Fruit fly (Drosophila melanogaster) whole organism, embryonic: ENCODE measurements around the gene Sas-6.
A peak's percentile ranks its signal among the peaks of the same experiment; 100 is the strongest.

Experiments
- Bgb ChIP-seq: fragments of 200-800 bp; sonication (Bioruptor generic); IDR thresholded peaks from 2 replicates; pipeline ENCODE4 v1.3.6; 2022; ENCODE audit warnings: missing biosample characterization, missing genetic modification characterization; ENCODE audit not compliant: partially characterized antibody
- CG10274 ChIP-seq: fragments of 200-800 bp; sonication (Bioruptor generic); optimal IDR thresholded peaks from 3 replicates; lab custom pipeline; 2017; ENCODE audit warnings: missing biosample characterization, mild to moderate bottlenecking, missing genetic modification characterization
- CG13123 ChIP-seq: fragments of 200-800 bp; sonication (Bioruptor generic); optimal IDR thresholded peaks from 2 replicates; lab custom pipeline; 2016; ENCODE audit warnings: missing biosample characterization, missing genetic modification characterization
- CG14441 ChIP-seq: fragments of 200-800 bp; sonication (Bioruptor generic); IDR thresholded peaks from 2 replicates; pipeline ENCODE4 v1.3.6; 2022; ENCODE audit warnings: missing biosample characterization, missing genetic modification characterization
- CG15073 ChIP-seq: fragments of 200-800 bp; sonication (Bioruptor generic); optimal IDR thresholded peaks from 2 replicates; lab custom pipeline; 2016; ENCODE audit warnings: missing biosample characterization, missing genetic modification characterization
- CG15269 ChIP-seq: fragments of 200-800 bp; sonication (Bioruptor generic); optimal IDR thresholded peaks from 2 replicates; lab custom pipeline; 2018; ENCODE audit warnings: missing biosample characterization, mild to moderate bottlenecking, missing genetic modification characterization, moderate library complexity
- CG1647 ChIP-seq: fragments of 200-800 bp; sonication (Bioruptor generic); optimal IDR thresholded peaks from 3 replicates; lab custom pipeline; 2016; ENCODE audit warnings: missing biosample characterization, missing genetic modification characterization
- CG1792 ChIP-seq: fragments of 200-800 bp; sonication (Bioruptor generic); optimal IDR thresholded peaks from 2 replicates; lab custom pipeline; 2016; ENCODE audit warnings: missing biosample characterization, missing genetic modification characterization
- CG18262 ChIP-seq: fragments of 200-800 bp; optimal IDR thresholded peaks from 3 replicates; lab custom pipeline; 2019; ENCODE audit warnings: missing biosample characterization, mild to moderate bottlenecking, missing genetic modification characterization, moderate library complexity
- CG30431 ChIP-seq: fragments of 200-800 bp; sonication (Bioruptor generic); optimal IDR thresholded peaks from 2 replicates; lab custom pipeline; 2017; ENCODE audit warnings: missing biosample characterization, missing genetic modification characterization
- CG3995 ChIP-seq: fragments of 200-800 bp; sonication (Bioruptor generic); optimal IDR thresholded peaks from 3 replicates; lab custom pipeline; 2016; ENCODE audit warnings: missing biosample characterization, missing genetic modification characterization
- CG8290 ChIP-seq, 3 experiments: fragments of 200-800 bp; sonication (Bioruptor generic); optimal IDR thresholded peaks; 2 replicates each; lab custom pipeline; 2016 to 2019; ENCODE audit warnings: missing biosample characterization in 3 of 3, missing genetic modification characterization in 3 of 3, mild to moderate bottlenecking in 2 of 3, moderate library complexity in 1 of 3
- CG8944 ChIP-seq: fragments of 200-800 bp; sonication (Bioruptor generic); optimal IDR thresholded peaks from 3 replicates; lab custom pipeline; 2016; ENCODE audit warnings: missing biosample characterization, missing genetic modification characterization
- CTCF ChIP-seq: fragments of 200-800 bp; sonication (Bioruptor generic); optimal IDR thresholded peaks from 2 replicates; lab custom pipeline; 2017; ENCODE audit warnings: missing biosample characterization, mild to moderate bottlenecking, missing genetic modification characterization, moderate library complexity
- D19B ChIP-seq: fragments of 200-800 bp; sonication (Bioruptor generic); optimal IDR thresholded peaks from 2 replicates; lab custom pipeline; 2017; ENCODE audit warnings: missing biosample characterization, mild to moderate bottlenecking, missing genetic modification characterization
- Deaf1 ChIP-seq: fragments of 200-800 bp; optimal IDR thresholded peaks from 3 replicates; lab custom pipeline; 2019; ENCODE audit warnings: missing biosample characterization, mild to moderate bottlenecking, missing genetic modification characterization, moderate library complexity
- HHEX ChIP-seq: fragments of 200-800 bp; sonication (Bioruptor generic); optimal IDR thresholded peaks from 3 replicates; lab custom pipeline; 2017; ENCODE audit warnings: missing biosample characterization, mild to moderate bottlenecking, missing genetic modification characterization, missing genetic modification reagents
- Kr ChIP-seq: fragments of 200-800 bp; sonication (Bioruptor generic); optimal IDR thresholded peaks from 2 replicates; lab custom pipeline; 2017; ENCODE audit warnings: missing biosample characterization, mild to moderate bottlenecking, missing genetic modification characterization
- Med ChIP-seq: fragments of 200-800 bp; sonication (Bioruptor generic); peaks from one replicate; lab custom pipeline; 2016; ENCODE audit warnings: missing biosample characterization, missing genetic modification characterization, mild to moderate bottlenecking, inconsistent platforms, moderate library complexity
- Mrtf ChIP-seq: fragments of 200-800 bp; sonication (Bioruptor generic); IDR thresholded peaks from 3 replicates; pipeline ENCODE4 v1.3.6; 2022; ENCODE audit warnings: missing biosample characterization, missing genetic modification characterization
- NK7.1 ChIP-seq: fragments of 200-800 bp; sonication (Bioruptor generic); optimal IDR thresholded peaks from 3 replicates; lab custom pipeline; 2016; ENCODE audit warnings: missing biosample characterization, missing genetic modification characterization
- Oaz ChIP-seq: fragments of 200-800 bp; sonication (Bioruptor generic); IDR thresholded peaks from 2 replicates; pipeline ENCODE4 v1.3.6; 2022; ENCODE audit warnings: missing biosample characterization, missing genetic modification characterization
- Pdp1 ChIP-seq, 2 experiments: fragments of 200-800 bp; sonication (Bioruptor generic); optimal IDR thresholded peaks; 3 replicates each; lab custom pipeline; 2016; ENCODE audit warnings: missing biosample characterization in 2 of 2, missing genetic modification characterization in 2 of 2, mild to moderate bottlenecking in 1 of 2, moderate library complexity in 1 of 2
- bigmax ChIP-seq: fragments of 200-800 bp; sonication (Bioruptor generic); optimal IDR thresholded peaks from 2 replicates; lab custom pipeline; 2018; ENCODE audit warnings: missing biosample characterization, mild to moderate bottlenecking, missing genetic modification characterization
- danr ChIP-seq: fragments of 200-800 bp; sonication (Bioruptor generic); IDR thresholded peaks from 2 replicates; pipeline ENCODE4 v1.3.6; 2022; ENCODE audit warnings: missing biosample characterization, missing genetic modification characterization
- fd64A ChIP-seq: fragments of 200-800 bp; sonication (Bioruptor generic); optimal IDR thresholded peaks from 3 replicates; lab custom pipeline; 2018; ENCODE audit warnings: missing biosample characterization, mild to moderate bottlenecking, missing genetic modification characterization
- mam ChIP-seq: fragments of 200-800 bp; sonication (Bioruptor generic); optimal IDR thresholded peaks from 3 replicates; lab custom pipeline; 2016; ENCODE audit warnings: missing biosample characterization, missing genetic modification characterization
- oc ChIP-seq: fragments of 200-800 bp; sonication (Bioruptor generic); optimal IDR thresholded peaks from 2 replicates; lab custom pipeline; 2018; ENCODE audit warnings: missing biosample characterization, mild to moderate bottlenecking, missing genetic modification characterization, moderate library complexity
- pb ChIP-seq: fragments of 200-800 bp; sonication (Bioruptor generic); optimal IDR thresholded peaks from 3 replicates; lab custom pipeline; 2016; ENCODE audit warnings: missing biosample characterization, missing genetic modification characterization
- vvl ChIP-seq: fragments of 200-800 bp; sonication (Bioruptor generic); IDR thresholded peaks from 2 replicates; pipeline ENCODE4 v1.3.6; 2022; ENCODE audit warnings: missing biosample characterization, missing genetic modification characterization
- wek ChIP-seq: fragments of 200-800 bp; sonication (Bioruptor generic); optimal IDR thresholded peaks from 3 replicates; lab custom pipeline; 2018; ENCODE audit warnings: missing biosample characterization, mild to moderate bottlenecking, missing genetic modification characterization, moderate library complexity

Gene Sas-6

dm6 chr3R:30046029-30047001 is 51.2 kb downstream of the Sas-6 start, which contains the start of the genes RpL32 and CG7943 (continued):
- TF ChIP-seq danr (GFP tag; lab: Robert Waterston, UW) (peak; percentile 91), mam (GFP tag; lab: Kevin White, UChicago) (peak; percentile 99), wek (peak; percentile 82), CG18262 (tag; lab: Kevin White, UChicago) (peak; percentile 90), HHEX (GFP tag; lab: Kevin White, UChicago) (peak; percentile 95), Med (GFP tag; lab: Kevin White, UChicago) (peak; percentile 100), CG8944 (GFP tag; lab: Kevin White, UChicago) (peak; percentile 97), Oaz (peak; percentile 94), CG15269 (peak; percentile 82), CG14441 (GFP tag; lab: Robert Waterston, UW) (peak; percentile 92), Pdp1 (GFP tag; optimal IDR thresholded peaks at IDR 0.05; lab: Kevin White, UChicago) (peak; percentile 98 to 99), CG13123 (GFP tag; lab: Kevin White, UChicago) (peak; percentile 83), Deaf1 (tag; lab: Kevin White, UChicago) (peak; percentile 71), CG1647 (peak; percentile 92), CG10274 (GFP tag; lab: Kevin White, UChicago) (peak; percentile 87), CG30431 (peak; percentile 71), pb (GFP tag; lab: Kevin White, UChicago) (peak; percentile 96), oc (tag; lab: Kevin White, UChicago) (peak; percentile 81), bigmax (peak; percentile 81), Bgb (GFP tag; lab: Robert Waterston, UW) (peak; percentile 100), fd64A (GFP tag; lab: Kevin White, UChicago) (peak; percentile 91), vvl (peak; percentile 97), D19B (GFP tag; lab: Kevin White, UChicago) (peak; percentile 85), CG15073 (GFP tag; lab: Kevin White, UChicago) (peak; percentile 53), CG8290 (GFP tag; optimal IDR thresholded peaks at IDR 0.05; lab: Kevin White, UChicago) (peak; percentile 91), CG8290 (tag; optimal IDR thresholded peaks at IDR 0.05; lab: Kevin White, UChicago) (peak in 1 of 2 experiments; percentile 95), Kr (GFP tag; lab: Kevin White, UChicago) (peak; percentile 20), CTCF (GFP tag; lab: Kevin White, UChicago) (peak; percentile 67), CG3995 (GFP tag; lab: Kevin White, UChicago) (peak; percentile 85), CG1792 (peak; percentile 91), Mrtf (GFP tag; lab: Robert Waterston, UW) (peak; percentile 85), NK7.1 (GFP tag; lab: Kevin White, UChicago) (peak; percentile 95)
